Worm (Caenorhabditis elegans) whole organism, mixed stage, embryonic: Measurements from ENCODE around the gene ugt-3.

Experiments used
- bed-3 ChIP-seq: fragments of 200-800 bp; sonication (Bioruptor generic); optimal IDR thresholded peaks from 3 replicates; lab custom pipeline; 2018; ENCODE audit warnings: mild to moderate bottlenecking, missing genetic modification characterization, moderate library complexity, missing compliant biosample characterization
- ceh-39 ChIP-seq: fragments of 150-350 bp; optimal IDR thresholded peaks from 2 replicates; lab custom pipeline; 2014; ENCODE audit warnings: missing biosample characterization, missing genetic modification characterization
- cnd-1 ChIP-seq: fragments of 200-800 bp; sonication (Bioruptor generic); optimal IDR thresholded peaks from 2 replicates; lab custom pipeline; 2018; ENCODE audit warnings: mild to moderate bottlenecking, missing genetic modification characterization, missing compliant biosample characterization
- drap-1 ChIP-seq: fragments of 200-800 bp; sonication (Bioruptor generic); optimal IDR thresholded peaks from 3 replicates; lab custom pipeline; 2018; ENCODE audit warnings: mild to moderate bottlenecking, missing genetic modification characterization, missing compliant biosample characterization
- elt-1 ChIP-seq: sonication (generic microtip); optimal IDR thresholded peaks from 2 replicates; lab custom pipeline; 2017; ENCODE audit warnings: missing genetic modification characterization, mild to moderate bottlenecking, missing compliant biosample characterization, antibody characterized with exemption, moderate library complexity, borderline replicate concordance; ENCODE audit not compliant: insufficient read depth
- flh-1 ChIP-seq: fragments of 200-800 bp; sonication (Bioruptor generic); optimal IDR thresholded peaks from 2 replicates; lab custom pipeline; 2018; ENCODE audit warnings: mild to moderate bottlenecking, missing genetic modification characterization, moderate library complexity, missing compliant biosample characterization
- hlh-1 ChIP-seq: fragments of 150-350 bp; optimal IDR thresholded peaks from 2 replicates; lab custom pipeline; 2014; ENCODE audit warnings: missing biosample characterization, missing genetic modification reagents, missing genetic modification characterization
- lin-13 ChIP-seq: fragments of 150-350 bp; optimal IDR thresholded peaks from 2 replicates; lab custom pipeline; 2014; ENCODE audit warnings: missing biosample characterization, missing genetic modification characterization
- lsy-2 ChIP-seq: fragments of 150-350 bp; optimal IDR thresholded peaks from 2 replicates; lab custom pipeline; 2014; ENCODE audit warnings: missing biosample characterization, missing genetic modification characterization
- mls-2 ChIP-seq: sonication (generic microtip); optimal IDR thresholded peaks from 2 replicates; lab custom pipeline; 2016; ENCODE audit warnings: mild to moderate bottlenecking, missing genetic modification characterization, moderate library complexity, missing compliant biosample characterization
- nhr-28 ChIP-seq: fragments of 150-350 bp; optimal IDR thresholded peaks from 2 replicates; lab custom pipeline; 2014; ENCODE audit warnings: missing biosample characterization, missing genetic modification characterization
- snpc-4 ChIP-seq: fragments of 150-350 bp; optimal IDR thresholded peaks from 2 replicates; lab custom pipeline; 2014; ENCODE audit warnings: missing biosample characterization, missing genetic modification characterization
- unc-62 ChIP-seq: fragments of 150-350 bp; optimal IDR thresholded peaks from 2 replicates; lab custom pipeline; 2014; ENCODE audit warnings: missing biosample characterization, missing genetic modification reagents, missing genetic modification characterization

- TF ChIP-seq lin-13 (no peak), unc-62 (GFP tag; lab: Kevin White, UChicago) (no peak), mls-2 (tag; lab: Kevin White, UChicago) (no peak), elt-1 (tag; lab: Kevin White, UChicago) (no peak), hlh-1 (no peak), cnd-1 (tag; lab: Kevin White, UChicago) (no peak), bed-3 (GFP tag; lab: Kevin White, UChicago) (no peak), snpc-4 (tag; lab: Kevin White, UChicago) (no peak), lsy-2 (tag; lab: Kevin White, UChicago) (no peak), ceh-39 (no peak), nhr-28 (tag; lab: Kevin White, UChicago) (no peak), flh-1 (GFP tag; lab: Kevin White, UChicago) (no peak), drap-1 (no peak)
Observed at ce11 chrV:12795196-12795595, 4.9 kb downstream of the ugt-3 start, which contains the start of gene ugt-4.
